Fruit fly (Drosophila melanogaster) whole organism, embryonic: ENCODE data around the gene CG6168.
A peak's percentile ranks its signal among the peaks of the same experiment; 100 is the strongest.

Experiments used
- ATbp ChIP-seq: fragments of 200-800 bp; sonication (Bioruptor generic); optimal IDR thresholded peaks from 2 replicates; lab custom pipeline; 2017; ENCODE audit warnings: missing biosample characterization, mild to moderate bottlenecking, missing genetic modification characterization, missing genetic modification reagents
- Bteb2 ChIP-seq: fragments of 200-800 bp; sonication (Bioruptor generic); optimal IDR thresholded peaks from 2 replicates; lab custom pipeline; 2016; ENCODE audit warnings: missing biosample characterization, missing genetic modification characterization
- C15 ChIP-seq: fragments of 200-800 bp; sonication (Bioruptor generic); IDR thresholded peaks from 3 replicates; pipeline ENCODE4 v1.3.6; 2022; ENCODE audit warnings: missing biosample characterization, missing genetic modification characterization
- CG11695 ChIP-seq: fragments of 200-800 bp; sonication (Bioruptor generic); IDR thresholded peaks from 3 replicates; pipeline ENCODE4 v1.3.6; 2022; ENCODE audit warnings: missing biosample characterization, missing genetic modification characterization
- CG11723 ChIP-seq: fragments of 200-800 bp; sonication (Bioruptor generic); optimal IDR thresholded peaks from 2 replicates; lab custom pipeline; 2017; ENCODE audit warnings: missing biosample characterization, mild to moderate bottlenecking, missing genetic modification characterization
- CG1233 ChIP-seq: fragments of 200-800 bp; sonication (Bioruptor generic); optimal IDR thresholded peaks from 4 replicates; lab custom pipeline; 2018; ENCODE audit warnings: missing biosample characterization, mild to moderate bottlenecking, missing genetic modification characterization
- CG1529 ChIP-seq: fragments of 200-800 bp; sonication (Bioruptor generic); optimal IDR thresholded peaks from 3 replicates; lab custom pipeline; 2018; ENCODE audit warnings: missing biosample characterization, missing genetic modification characterization
- CG15479 ChIP-seq: fragments of 200-800 bp; sonication (Bioruptor generic); optimal IDR thresholded peaks from 3 replicates; lab custom pipeline; 2019; ENCODE audit warnings: missing biosample characterization, mild to moderate bottlenecking, missing genetic modification characterization, moderate library complexity
- CG15514 ChIP-seq: fragments of 200-800 bp; sonication (Bioruptor generic); optimal IDR thresholded peaks from 3 replicates; lab custom pipeline; 2017; ENCODE audit warnings: missing biosample characterization, missing genetic modification characterization, mild to moderate bottlenecking, moderate library complexity, missing genetic modification reagents
- CG18619 ChIP-seq: fragments of 200-800 bp; sonication (Bioruptor generic); optimal IDR thresholded peaks from 3 replicates; lab custom pipeline; 2017; ENCODE audit warnings: missing biosample characterization, mild to moderate bottlenecking, missing genetic modification characterization
- CG3838 ChIP-seq: fragments of 200-800 bp; sonication (Bioruptor generic); optimal IDR thresholded peaks from 3 replicates; lab custom pipeline; 2016; ENCODE audit warnings: missing biosample characterization, missing genetic modification characterization
- CG4424 ChIP-seq: fragments of 200-800 bp; sonication (Bioruptor generic); optimal IDR thresholded peaks from 3 replicates; lab custom pipeline; 2016; ENCODE audit warnings: missing biosample characterization, missing genetic modification characterization
- CG4617 ChIP-seq: fragments of 200-800 bp; sonication (Bioruptor generic); optimal IDR thresholded peaks from 3 replicates; lab custom pipeline; 2016; ENCODE audit warnings: missing biosample characterization, missing genetic modification characterization, borderline replicate concordance
- CG4730 ChIP-seq: fragments of 200-800 bp; sonication (Bioruptor generic); IDR thresholded peaks from 2 replicates; pipeline ENCODE4 v1.3.6; 2022; ENCODE audit warnings: missing biosample characterization, missing genetic modification characterization
- CG5953 ChIP-seq: fragments of 200-800 bp; sonication (Bioruptor generic); IDR thresholded peaks from 2 replicates; pipeline ENCODE4 v1.3.6; 2022; ENCODE audit warnings: missing biosample characterization, missing genetic modification characterization
- CG6254 ChIP-seq: fragments of 200-800 bp; sonication (Bioruptor generic); optimal IDR thresholded peaks from 3 replicates; lab custom pipeline; 2017; ENCODE audit warnings: mild to moderate bottlenecking, missing biosample characterization, missing genetic modification reagents, missing genetic modification characterization
- CG7271 ChIP-seq: fragments of 200-800 bp; sonication (Bioruptor generic); optimal IDR thresholded peaks from 2 replicates; lab custom pipeline; 2018; ENCODE audit warnings: missing biosample characterization, mild to moderate bottlenecking, missing genetic modification characterization, moderate library complexity
- CG7839 ChIP-seq: fragments of 200-800 bp; sonication (Bioruptor generic); optimal IDR thresholded peaks from 3 replicates; lab custom pipeline; 2018; ENCODE audit warnings: missing biosample characterization, mild to moderate bottlenecking, missing genetic modification characterization, moderate library complexity
- CG8089 ChIP-seq: fragments of 200-800 bp; sonication (Bioruptor generic); optimal IDR thresholded peaks from 3 replicates; lab custom pipeline; 2016; ENCODE audit warnings: missing biosample characterization, missing genetic modification characterization
- CG9437 ChIP-seq: fragments of 200-800 bp; sonication (Bioruptor generic); optimal IDR thresholded peaks from 2 replicates; lab custom pipeline; 2018; ENCODE audit warnings: missing biosample characterization, mild to moderate bottlenecking, missing genetic modification characterization
- CG9727 ChIP-seq: fragments of 200-800 bp; sonication (Bioruptor generic); optimal IDR thresholded peaks from 3 replicates; lab custom pipeline; 2017; ENCODE audit warnings: missing biosample characterization, mild to moderate bottlenecking, missing genetic modification characterization
- D ChIP-seq, 2 experiments: fragments of 200-800 bp in 1 of 2; fragments of >200 bp in 1 of 2; sonication (Bioruptor generic) in 1 of 2; optimal IDR thresholded peaks; 2 replicates in 1 of 2; 3 replicates in 1 of 2; lab custom pipeline; 2017; ENCODE audit warnings: mild to moderate bottlenecking in 1 of 2, missing biosample characterization in 1 of 2, missing genetic modification characterization in 1 of 2, missing genetic modification reagents in 1 of 2
- Dbx ChIP-seq: fragments of 200-800 bp; sonication (Bioruptor generic); IDR thresholded peaks from 3 replicates; pipeline ENCODE4 v1.3.6; 2022; ENCODE audit warnings: missing biosample characterization, missing genetic modification characterization
- GATAe ChIP-seq: fragments of 200-800 bp; sonication (Bioruptor generic); conservative IDR thresholded peaks from 2 replicates; pipeline ENCODE4 v1.3.6; 2022; ENCODE audit warnings: missing biosample characterization, missing genetic modification characterization
- HLH3B ChIP-seq: fragments of 200-800 bp; sonication (Bioruptor generic); IDR thresholded peaks from 2 replicates; pipeline ENCODE4 v1.3.6; 2022; ENCODE audit warnings: missing biosample characterization, missing genetic modification characterization
- HLH4C ChIP-seq: fragments of 200-800 bp; sonication (Bioruptor generic); IDR thresholded peaks from 3 replicates; pipeline ENCODE4 v1.3.6; 2022; ENCODE audit warnings: missing biosample characterization, missing genetic modification characterization; ENCODE audit not compliant: partially characterized antibody
- Hey ChIP-seq: fragments of 200-800 bp; sonication (Bioruptor generic); optimal IDR thresholded peaks from 3 replicates; lab custom pipeline; 2018; ENCODE audit warnings: missing biosample characterization, mild to moderate bottlenecking, missing genetic modification characterization
- Lim3 ChIP-seq: fragments of 200-800 bp; sonication (Bioruptor generic); IDR thresholded peaks from 2 replicates; pipeline ENCODE4 v1.3.6; 2022; ENCODE audit warnings: missing biosample characterization, missing genetic modification characterization
- Xbp1 ChIP-seq: fragments of 200-800 bp; sonication (Bioruptor generic); optimal IDR thresholded peaks from 3 replicates; lab custom pipeline; 2016; ENCODE audit warnings: missing biosample characterization, mild to moderate bottlenecking, missing genetic modification characterization
- ase ChIP-seq: fragments of 200-800 bp; sonication (Bioruptor generic); IDR thresholded peaks from 3 replicates; pipeline ENCODE4 v1.3.6; 2022; ENCODE audit warnings: missing biosample characterization, missing genetic modification characterization
- bab2 ChIP-seq: fragments of 200-800 bp; sonication (Bioruptor generic); optimal IDR thresholded peaks from 2 replicates; lab custom pipeline; 2016; ENCODE audit warnings: missing biosample characterization, missing genetic modification characterization
- br ChIP-seq: fragments of >200 bp; optimal IDR thresholded peaks from 2 replicates; lab custom pipeline; 2017
- ci ChIP-seq: fragments of 200-800 bp; sonication (Bioruptor generic); IDR thresholded peaks from 3 replicates; pipeline ENCODE4 v1.3.6; 2022; ENCODE audit warnings: missing biosample characterization, missing genetic modification characterization
- crc ChIP-seq: fragments of 200-800 bp; sonication (Bioruptor generic); optimal IDR thresholded peaks from 2 replicates; lab custom pipeline; 2016; ENCODE audit warnings: missing biosample characterization, missing genetic modification characterization
- danr ChIP-seq: fragments of 200-800 bp; sonication (Bioruptor generic); IDR thresholded peaks from 2 replicates; pipeline ENCODE4 v1.3.6; 2022; ENCODE audit warnings: missing biosample characterization, missing genetic modification characterization
- gsb ChIP-seq: fragments of 200-800 bp; sonication (Bioruptor generic); IDR thresholded peaks from 2 replicates; pipeline ENCODE4 v1.3.6; 2022; ENCODE audit warnings: missing biosample characterization, missing genetic modification characterization
- ham ChIP-seq: fragments of 200-800 bp; sonication (Bioruptor generic); IDR thresholded peaks from 2 replicates; pipeline ENCODE4 v1.3.6; 2022; ENCODE audit warnings: missing biosample characterization, missing genetic modification characterization
- hb ChIP-seq: fragments of 200-800 bp; sonication (Bioruptor generic); IDR thresholded peaks from 3 replicates; pipeline ENCODE4 v1.3.6; 2022; ENCODE audit warnings: missing biosample characterization, missing genetic modification characterization; ENCODE audit not compliant: partially characterized antibody
- her ChIP-seq: fragments of 200-800 bp; sonication (Bioruptor generic); optimal IDR thresholded peaks from 2 replicates; lab custom pipeline; 2016; ENCODE audit warnings: missing biosample characterization, missing genetic modification characterization
- hth ChIP-seq: fragments of >200 bp; optimal IDR thresholded peaks from 2 replicates; lab custom pipeline; 2017; ENCODE audit warnings: inconsistent platforms
- jigr1 ChIP-seq: fragments of 200-800 bp; sonication (Bioruptor generic); IDR thresholded peaks from 3 replicates; pipeline ENCODE4 v1.3.6; 2022; ENCODE audit warnings: missing biosample characterization, missing genetic modification characterization
- kah ChIP-seq: fragments of 200-800 bp; sonication (Bioruptor generic); optimal IDR thresholded peaks from 2 replicates; lab custom pipeline; 2018; ENCODE audit warnings: missing biosample characterization, mild to moderate bottlenecking, missing genetic modification characterization
- ken ChIP-seq: fragments of 200-800 bp; sonication (Bioruptor generic); IDR thresholded peaks from 3 replicates; pipeline ENCODE4 v1.3.6; 2022; ENCODE audit warnings: missing biosample characterization, missing genetic modification characterization
- otp ChIP-seq: fragments of 200-800 bp; sonication (Bioruptor generic); IDR thresholded peaks from 3 replicates; pipeline ENCODE4, ENCODE4 v1.3.6; 2022; ENCODE audit warnings: missing biosample characterization, missing genetic modification characterization
- pb ChIP-seq: fragments of 200-800 bp; sonication (Bioruptor generic); optimal IDR thresholded peaks from 3 replicates; lab custom pipeline; 2016; ENCODE audit warnings: missing biosample characterization, missing genetic modification characterization
- ro ChIP-seq: fragments of 200-800 bp; sonication (Bioruptor generic); IDR thresholded peaks from 2 replicates; pipeline ENCODE4 v1.3.6; 2022; ENCODE audit warnings: missing biosample characterization, missing genetic modification characterization
- row ChIP-seq: fragments of 200-800 bp; sonication (Bioruptor generic); IDR thresholded peaks from 3 replicates; pipeline ENCODE4 v1.3.6; 2022; ENCODE audit warnings: missing biosample characterization, missing genetic modification characterization
- ttk ChIP-seq: fragments of 200-800 bp; sonication (Bioruptor generic); IDR thresholded peaks from 2 replicates; pipeline ENCODE4 v2.1.2; 2022; ENCODE audit warnings: missing biosample characterization, missing genetic modification characterization
- unpg ChIP-seq: fragments of 200-800 bp; sonication (Bioruptor generic); optimal IDR thresholded peaks from 3 replicates; lab custom pipeline; 2018; ENCODE audit warnings: missing biosample characterization, mild to moderate bottlenecking, missing genetic modification characterization, moderate library complexity
- zf30C ChIP-seq: fragments of 200-800 bp; sonication (Bioruptor generic); optimal IDR thresholded peaks from 3 replicates; lab custom pipeline; 2018; ENCODE audit warnings: missing biosample characterization, mild to moderate bottlenecking, missing genetic modification characterization

The CG6168 gene

dm6 chr3L:11369778-11370684, 48.5 kb upstream of the CG6168 start (continued):
- TF ChIP-seq HLH4C (GFP tag; lab: Robert Waterston, UW) = no peak
- TF ChIP-seq ken (GFP tag; lab: Robert Waterston, UW) = no peak
- no peak for TF ChIP-seq CG4617 (GFP tag; lab: Kevin White, UChicago)
- no peak for TF ChIP-seq ttk (GFP tag; lab: Robert Waterston, UW)
- no peak for TF ChIP-seq gsb
- TF ChIP-seq CG11695 (GFP tag; lab: Robert Waterston, UW) = peak; percentile 52; the same call in 1 of the 3 replicates
- peak; percentile 60 for TF ChIP-seq CG4424 (GFP tag; lab: Kevin White, UChicago)
- no peak for TF ChIP-seq D (optimal IDR thresholded peaks at IDR 0.05; lab: Kevin White, UChicago)
- peak; percentile 73 for TF ChIP-seq D (GFP tag; optimal IDR thresholded peaks at IDR 0.05; lab: Kevin White, UChicago)
- peak; percentile 43 for TF ChIP-seq CG7839 (tag; lab: Kevin White, UChicago)
- no peak for TF ChIP-seq GATAe (GFP tag; lab: Robert Waterston, UW)
- peak; percentile 11 for TF ChIP-seq unpg (GFP tag; lab: Kevin White, UChicago)
- no peak for TF ChIP-seq danr (GFP tag; lab: Robert Waterston, UW)
- 0 out of 2 replicates have a peak, but pooled peaks have one; percentile 5 for TF ChIP-seq HLH3B
- TF ChIP-seq hb (GFP tag; lab: Robert Waterston, UW) = no peak
- no peak for TF ChIP-seq CG8089 (GFP tag; lab: Kevin White, UChicago)
- TF ChIP-seq CG5953 (GFP tag; lab: Robert Waterston, UW) = no peak
- no peak for TF ChIP-seq CG4730 (GFP tag; lab: Robert Waterston, UW)
- no peak for TF ChIP-seq CG9437 (GFP tag; lab: Kevin White, UChicago)
- no peak for TF ChIP-seq C15
- 0 out of 3 replicates have a peak, but pooled peaks have one; percentile 7 for TF ChIP-seq otp (GFP tag; lab: Robert Waterston, UW)
- no peak for TF ChIP-seq kah (GFP tag; lab: Kevin White, UChicago)
- TF ChIP-seq hth = no peak
- no peak for TF ChIP-seq crc
- TF ChIP-seq Hey (tag; lab: Kevin White, UChicago) = no peak
- TF ChIP-seq ase (GFP tag; lab: Robert Waterston, UW) = no peak
- no peak for TF ChIP-seq CG15479 (GFP tag; lab: Kevin White, UChicago)
- peak; percentile 10 for TF ChIP-seq CG1529 (GFP tag; lab: Kevin White, UChicago)
- peak; percentile 42 for TF ChIP-seq ATbp (GFP tag; lab: Kevin White, UChicago)
- TF ChIP-seq Bteb2 (GFP tag; lab: Kevin White, UChicago) = no peak
- TF ChIP-seq zf30C (GFP tag; lab: Kevin White, UChicago) = no peak
- TF ChIP-seq ro (GFP tag; lab: Robert Waterston, UW) = no peak
- TF ChIP-seq CG9727 = peak; percentile 23
- peak; percentile 73 for TF ChIP-seq CG6254
- TF ChIP-seq pb (GFP tag; lab: Kevin White, UChicago) = peak; percentile 58
- TF ChIP-seq CG3838 (GFP tag; lab: Kevin White, UChicago) = no peak
- TF ChIP-seq bab2 (GFP tag; lab: Kevin White, UChicago) = no peak
- no peak for TF ChIP-seq Xbp1 (GFP tag; lab: Kevin White, UChicago)
- TF ChIP-seq br (lab: Kevin White, UChicago) = no peak
- TF ChIP-seq CG18619 (GFP tag; lab: Kevin White, UChicago) = no peak
- no peak for TF ChIP-seq CG15514
- TF ChIP-seq CG7271 (tag; lab: Kevin White, UChicago) = peak; percentile 57
- no peak for TF ChIP-seq her (GFP tag; lab: Kevin White, UChicago)
- no peak for TF ChIP-seq ham
- TF ChIP-seq Dbx (GFP tag; lab: Robert Waterston, UW) = no peak
- no peak for TF ChIP-seq jigr1 (GFP tag; lab: Robert Waterston, UW)
- TF ChIP-seq row (GFP tag; lab: Robert Waterston, UW) = no peak
- peak; percentile 17 for TF ChIP-seq CG1233 (GFP tag; lab: Kevin White, UChicago)
- no peak for TF ChIP-seq CG11723 (GFP tag; lab: Kevin White, UChicago)
- no peak for TF ChIP-seq Lim3
- peak; percentile 64 for TF ChIP-seq ci (GFP tag; lab: Robert Waterston, UW)
